Fruit fly (Drosophila melanogaster) ovary, adult (tissue): Measurements from ENCODE around the gene Gyc32E.
A peak's percentile ranks its signal among the peaks of the same experiment; 100 is the strongest.

ENCODE experiments used
- CG17801 ChIP-seq: fragments of 200-800 bp; optimal IDR thresholded peaks from 2 replicates; lab custom pipeline; 2019; ENCODE audit warnings: missing biosample characterization, mild to moderate bottlenecking, missing genetic modification characterization, moderate library complexity; ENCODE audit not compliant: partially characterized antibody

Gene Gyc32E

DNA sequence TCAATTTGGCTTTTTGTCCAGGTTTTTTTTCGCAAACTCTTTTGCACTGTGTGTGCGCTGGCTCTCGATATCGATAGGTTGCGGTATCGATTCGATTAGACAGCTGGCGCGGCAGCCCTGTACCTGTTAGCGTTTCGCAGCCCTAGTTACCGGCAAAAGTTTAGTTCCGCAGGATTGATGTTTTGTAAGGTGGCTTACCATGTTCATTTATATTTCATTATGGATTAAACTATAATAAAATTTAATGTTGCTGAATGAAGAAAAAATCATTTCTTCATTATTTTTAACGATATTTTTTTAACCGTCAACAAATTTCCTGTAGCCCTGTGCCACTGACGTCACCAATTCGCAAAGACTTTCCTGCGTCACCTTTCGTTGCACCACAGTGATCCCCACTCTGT, 42.3 kb downstream of the Gyc32E start, which contains the start of gene Reps:
Reps (minus strand) TSS at position 84 of the 401 bp plus-strand sequence.
- TF ChIP-seq CG17801, result peak; percentile 94

DNA sequence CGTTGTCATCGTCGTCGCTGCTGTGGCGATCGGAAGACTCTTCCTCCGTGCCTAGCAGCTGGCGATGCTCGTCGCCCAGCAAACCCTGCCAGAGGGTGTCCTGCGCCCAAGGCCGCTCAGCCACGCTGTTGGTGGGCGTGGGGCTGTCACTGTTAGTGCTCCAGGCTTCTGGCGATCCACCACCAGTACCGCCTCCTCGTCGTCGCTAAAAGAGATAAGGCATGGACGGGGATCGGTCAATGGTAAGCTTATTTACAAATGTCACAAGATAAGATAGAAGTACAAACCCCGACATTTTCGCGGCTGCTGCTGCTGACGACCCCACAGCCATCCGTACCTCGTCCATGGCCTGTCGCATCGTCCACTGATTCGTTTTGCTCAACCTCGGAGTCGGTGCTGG, 43.6 kb downstream of the Gyc32E start:
- no peak for TF ChIP-seq CG17801

DNA sequence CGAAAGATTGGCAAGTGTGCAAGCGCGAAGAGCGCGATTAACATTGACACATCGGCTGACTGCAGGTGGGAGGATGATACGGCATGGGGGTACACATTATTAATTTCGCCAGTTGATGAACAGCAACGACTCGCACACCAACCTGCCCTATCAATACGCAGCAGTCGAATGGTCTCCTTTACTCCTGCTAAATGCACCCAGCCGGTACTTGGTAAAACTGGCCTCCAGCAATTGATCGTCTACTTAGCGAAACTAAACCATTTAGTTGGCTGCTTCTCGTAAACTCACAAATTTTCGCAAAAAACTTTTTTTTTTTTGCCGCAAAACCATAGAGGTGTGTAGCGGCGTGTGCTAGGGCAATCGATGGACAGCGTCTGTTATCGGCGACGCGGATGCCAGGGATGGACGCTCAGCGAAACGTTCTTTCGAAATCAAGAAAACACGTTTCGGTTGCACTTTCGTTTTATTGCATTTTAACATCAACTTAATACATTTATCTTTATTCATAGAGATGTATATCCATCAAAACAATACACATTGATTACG, 48.3 kb downstream of the Gyc32E start, which contains the start of gene Ge-1:
Ge-1 (minus strand) TSS at position 373 of the 546 bp plus-strand sequence.
- peak; percentile 40 for TF ChIP-seq CG17801

DNA sequence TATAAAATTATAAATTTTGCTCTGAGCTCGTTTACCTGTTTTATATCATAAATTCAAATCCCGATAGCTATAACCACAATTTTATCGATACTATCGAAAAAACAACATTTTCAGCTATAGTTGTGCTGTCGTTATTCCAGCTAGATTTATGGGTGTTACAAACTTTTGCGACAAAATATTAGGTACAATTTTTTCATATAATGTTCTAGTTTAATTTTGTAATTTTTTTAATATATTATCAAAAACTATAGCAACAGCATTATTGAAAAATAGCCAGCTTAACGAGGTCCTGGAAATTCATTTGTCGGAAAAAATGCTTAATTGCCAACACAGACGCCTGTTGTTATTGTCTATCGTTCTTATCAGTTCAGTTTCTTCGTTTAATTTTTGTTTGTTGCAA, 57.8 kb downstream of the Gyc32E start, which contains the start of gene Wdr59:
Wdr59 (plus strand) TSS at position 334 of the 400 bp plus-strand sequence.
- TF ChIP-seq CG17801, result peak; percentile 14
